Fruit fly (Drosophila melanogaster): ENCODE results near the gene CG12684.

DNA sequence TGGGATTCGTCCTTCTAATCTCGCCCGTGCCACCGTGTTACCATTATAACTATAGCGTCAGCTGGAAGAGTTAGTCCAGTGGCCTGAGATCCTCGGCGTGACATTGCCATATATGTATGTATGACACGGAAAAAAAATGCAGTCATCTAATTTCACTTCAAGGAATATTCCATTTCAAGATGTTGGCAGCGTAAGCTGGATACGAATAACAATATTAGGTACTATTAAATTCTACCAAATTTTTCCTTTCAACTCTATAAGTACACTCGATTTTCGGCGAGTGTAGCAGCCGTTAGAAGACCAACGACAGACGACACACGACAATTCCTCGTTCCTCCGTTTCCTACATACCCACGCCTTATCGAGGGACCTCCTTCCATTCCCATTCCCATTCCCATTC lies 6.8 kb downstream of the CG12684 start:
- TF ChIP-seq gfzf (GFP tag; optimal IDR thresholded peaks at IDR 0.05) (no peak), CG16779 (GFP tag; IDR thresholded peaks at IDR 0.05) (no peak), Bgb (GFP tag; IDR thresholded peaks at IDR 0.05; ENCODE audit: partially characterized antibody) (no peak), CrebB (tag; optimal IDR thresholded peaks at IDR 0.05) (no peak), CG11560 (tag; IDR thresholded peaks at IDR 0.05) (no peak), CG14667 (GFP tag; IDR thresholded peaks at IDR 0.05) (no peak), CG8765 (GFP tag; IDR thresholded peaks at IDR 0.05) (peak; percentile 54)

Measured in whole organism, embryonic.